Worm (Caenorhabditis elegans) whole organism, L3 larva: ENCODE data around the gene cpf-1.
A peak's percentile ranks its signal among the peaks of the same experiment; 100 is the strongest.

Source experiments
- R02D3.7 ChIP-seq: fragments of 150-350 bp; optimal IDR thresholded peaks from 2 replicates; lab custom pipeline; 2014; ENCODE audit warnings: missing biosample characterization, missing genetic modification characterization
- ZK546.5 ChIP-seq: sonication (generic microtip); optimal IDR thresholded peaks from 2 replicates; lab custom pipeline; 2017; ENCODE audit warnings: missing biosample characterization, missing genetic modification characterization
- aly-2 ChIP-seq: fragments of 150-350 bp; optimal IDR thresholded peaks from 2 replicates; lab custom pipeline; 2014; ENCODE audit warnings: missing biosample characterization, missing genetic modification characterization
- ama-1 ChIP-seq: fragments of 150-350 bp; optimal IDR thresholded peaks from 2 replicates; lab custom pipeline; 2018
- ceh-28 ChIP-seq: fragments of 150-350 bp; optimal IDR thresholded peaks from 2 replicates; lab custom pipeline; 2014; ENCODE audit warnings: missing biosample characterization, missing genetic modification reagents, missing genetic modification characterization
- ceh-82 ChIP-seq: fragments of 150-350 bp; optimal IDR thresholded peaks from 2 replicates; lab custom pipeline; 2014; ENCODE audit warnings: missing biosample characterization, missing genetic modification characterization
- ceh-9 ChIP-seq: sonication (generic microtip); optimal IDR thresholded peaks from 2 replicates; lab custom pipeline; 2018; ENCODE audit warnings: missing biosample characterization, missing genetic modification characterization
- daf-12 ChIP-seq: fragments of 150-350 bp; optimal IDR thresholded peaks from 2 replicates; lab custom pipeline; 2014; ENCODE audit warnings: missing biosample characterization, missing genetic modification reagents, missing genetic modification characterization
- egl-5 ChIP-seq: fragments of 150-350 bp; optimal IDR thresholded peaks from 2 replicates; lab custom pipeline; 2017; ENCODE audit warnings: missing biosample characterization, missing genetic modification reagents, missing genetic modification characterization, inconsistent platforms
- elt-1 ChIP-seq: fragments of 150-350 bp; optimal IDR thresholded peaks from 2 replicates; lab custom pipeline; 2014; ENCODE audit warnings: missing biosample characterization, missing genetic modification characterization
- elt-2 ChIP-seq: sonication (generic microtip); optimal IDR thresholded peaks from 2 replicates; lab custom pipeline; 2016; ENCODE audit warnings: missing genetic modification reagents, mild to moderate bottlenecking, missing genetic modification characterization, missing compliant biosample characterization
- elt-3 ChIP-seq, 3 experiments: fragments of 150-350 bp in 1 of 3; sonication (generic microtip) in 2 of 3; optimal IDR thresholded peaks; 2 replicates in 2 of 3; 4 replicates in 1 of 3; lab custom pipeline; 2014 to 2017; ENCODE audit warnings: missing biosample characterization in 3 of 3, missing genetic modification characterization in 3 of 3
- eor-1 ChIP-seq, 2 experiments: fragments of 150-350 bp; optimal IDR thresholded peaks; 2 replicates each; lab custom pipeline; 2014 to 2018; ENCODE audit warnings: missing biosample characterization in 2 of 2, missing genetic modification characterization in 2 of 2
- fkh-10 ChIP-seq: sonication (generic microtip); optimal IDR thresholded peaks from 2 replicates; lab custom pipeline; 2017; ENCODE audit warnings: missing biosample characterization, missing genetic modification reagents, missing genetic modification characterization
- fos-1 ChIP-seq: fragments of 150-350 bp; optimal IDR thresholded peaks from 2 replicates; lab custom pipeline; 2014; ENCODE audit warnings: missing biosample characterization, missing genetic modification characterization
- hmg-11 ChIP-seq: sonication (generic microtip); optimal IDR thresholded peaks from 2 replicates; lab custom pipeline; 2016; ENCODE audit warnings: missing genetic modification characterization, missing compliant biosample characterization
- jun-1 ChIP-seq: fragments of 150-350 bp; optimal IDR thresholded peaks from 2 replicates; lab custom pipeline; 2014; ENCODE audit warnings: missing biosample characterization, missing genetic modification reagents, missing genetic modification characterization
- lin-15B ChIP-seq: fragments of 150-350 bp; optimal IDR thresholded peaks from 2 replicates; lab custom pipeline; 2014; ENCODE audit warnings: missing biosample characterization, missing genetic modification characterization
- lin-39 ChIP-seq: fragments of 150-350 bp; optimal IDR thresholded peaks from 2 replicates; lab custom pipeline; 2018; ENCODE audit warnings: missing biosample characterization, missing genetic modification reagents, missing genetic modification characterization
- lsy-12 ChIP-seq: sonication (generic microtip); optimal IDR thresholded peaks from 2 replicates; lab custom pipeline; 2016; ENCODE audit warnings: mild to moderate bottlenecking, missing genetic modification characterization, missing compliant biosample characterization
- mdl-1 ChIP-seq: fragments of 150-350 bp; optimal IDR thresholded peaks from 2 replicates; lab custom pipeline; 2014; ENCODE audit warnings: missing biosample characterization, missing genetic modification characterization
- mml-1 ChIP-seq: fragments of 150-350 bp; sonication (generic microtip); optimal IDR thresholded peaks from 3 replicates; lab custom pipeline; 2014; ENCODE audit warnings: missing biosample characterization, missing genetic modification characterization
- nfya-1 ChIP-seq: sonication (generic microtip); optimal IDR thresholded peaks from 2 replicates; lab custom pipeline; 2017; ENCODE audit warnings: missing genetic modification characterization, mild to moderate bottlenecking, missing compliant biosample characterization, antibody characterized with exemption, moderate library complexity; ENCODE audit not compliant: insufficient read depth
- nhr-11 ChIP-seq: fragments of 150-350 bp; optimal IDR thresholded peaks from 2 replicates; lab custom pipeline; 2014; ENCODE audit warnings: missing biosample characterization, missing genetic modification characterization
- nhr-23 ChIP-seq: fragments of 150-350 bp; optimal IDR thresholded peaks from 2 replicates; lab custom pipeline; 2014; ENCODE audit warnings: missing biosample characterization, missing genetic modification reagents, missing genetic modification characterization
- nhr-237 ChIP-seq: fragments of 150-350 bp; optimal IDR thresholded peaks from 2 replicates; lab custom pipeline; 2014; ENCODE audit warnings: missing biosample characterization, missing genetic modification characterization
- nhr-25 ChIP-seq: sonication (generic microtip); optimal IDR thresholded peaks from 2 replicates; lab custom pipeline; 2017; ENCODE audit warnings: missing biosample characterization, missing genetic modification characterization
- nhr-28 ChIP-seq: fragments of 150-350 bp; optimal IDR thresholded peaks from 2 replicates; lab custom pipeline; 2014; ENCODE audit warnings: missing biosample characterization, missing genetic modification characterization
- nhr-67 ChIP-seq: fragments of 150-350 bp; optimal IDR thresholded peaks from 2 replicates; lab custom pipeline; 2014; ENCODE audit warnings: missing biosample characterization, missing genetic modification characterization
- nhr-76 ChIP-seq: fragments of 150-350 bp; sonication (generic microtip); optimal IDR thresholded peaks from 5 replicates; lab custom pipeline; 2014; ENCODE audit warnings: missing biosample characterization, missing genetic modification characterization
- nhr-77 ChIP-seq: fragments of 150-350 bp; optimal IDR thresholded peaks from 2 replicates; lab custom pipeline; 2014; ENCODE audit warnings: missing biosample characterization, missing genetic modification characterization
- pha-4 ChIP-seq: fragments of 150-350 bp; optimal IDR thresholded peaks from 2 replicates; lab custom pipeline; 2014; ENCODE audit warnings: missing biosample characterization, missing genetic modification reagents, missing genetic modification characterization
- sea-2 ChIP-seq: fragments of 150-350 bp; sonication (generic microtip); optimal IDR thresholded peaks from 4 replicates; lab custom pipeline; 2014; ENCODE audit warnings: missing biosample characterization, missing genetic modification reagents, missing genetic modification characterization
- snpc-4 ChIP-seq: fragments of 150-350 bp; optimal IDR thresholded peaks from 2 replicates; lab custom pipeline; 2014; ENCODE audit warnings: missing biosample characterization, missing genetic modification characterization
- tbx-2 ChIP-seq: sonication (generic microtip); optimal IDR thresholded peaks from 2 replicates; lab custom pipeline; 2016; ENCODE audit warnings: mild to moderate bottlenecking, missing genetic modification characterization, missing compliant biosample characterization
- unc-39 ChIP-seq: sonication (generic microtip); optimal IDR thresholded peaks from 4 replicates; lab custom pipeline; 2017; ENCODE audit warnings: missing biosample characterization, missing genetic modification characterization
- unc-62 ChIP-seq: fragments of 150-350 bp; sonication (generic microtip); optimal IDR thresholded peaks from 4 replicates; lab custom pipeline; 2014; ENCODE audit warnings: missing biosample characterization, missing genetic modification reagents, missing genetic modification characterization
- ztf-11 ChIP-seq: fragments of 150-350 bp; optimal IDR thresholded peaks from 2 replicates; lab custom pipeline; 2014; ENCODE audit warnings: missing biosample characterization, missing genetic modification characterization
- ztf-4 ChIP-seq: fragments of 150-350 bp; optimal IDR thresholded peaks from 2 replicates; lab custom pipeline; 2014; ENCODE audit warnings: missing biosample characterization, missing genetic modification characterization

Gene cpf-1

DNA sequence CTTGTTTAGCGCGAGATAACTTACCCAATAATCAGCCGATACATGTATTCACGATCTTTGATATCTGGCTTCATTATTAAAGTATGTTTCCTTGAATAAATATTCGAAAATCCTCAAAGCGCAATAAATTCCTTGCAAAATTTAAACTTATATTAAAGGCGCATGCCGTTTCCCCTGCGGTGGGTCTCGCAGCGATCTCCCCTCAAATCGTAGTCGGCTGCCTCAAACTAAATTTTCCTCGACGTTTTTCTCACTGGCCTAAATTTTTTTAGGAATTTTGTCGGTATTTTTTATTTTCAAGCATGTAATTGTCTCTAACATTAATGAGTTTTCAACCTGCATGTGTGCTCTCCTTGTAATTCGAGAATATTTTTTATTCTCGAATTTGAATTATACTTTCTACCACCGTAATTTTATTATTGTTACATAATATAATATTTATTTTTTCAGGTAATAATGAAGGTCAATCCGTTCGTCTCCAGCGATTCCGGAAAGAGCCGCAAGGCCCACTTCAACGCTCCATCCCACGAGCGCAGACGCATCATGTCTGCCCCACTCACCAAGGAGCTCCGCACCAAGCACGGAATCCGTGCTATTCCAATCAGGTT, at the start of gene cpf-1, which contains the start of gene rpl-26:
TSS of gene cpf-1 (minus strand) at position 104 of the 608 bp plus-strand sequence.
TSS of gene rpl-26 (plus strand) at position 449 of the 608 bp plus-strand sequence.
- TF ChIP-seq nhr-23 (peak; percentile 69), egl-5 (tag; lab: Kevin White, UChicago) (peak; percentile 62), elt-2 (tag; lab: Kevin White, UChicago) (peak; percentile 35), jun-1 (tag; lab: Kevin White, UChicago) (peak; percentile 42), nhr-25 (peak; percentile 28), snpc-4 (tag; lab: Kevin White, UChicago) (peak; percentile 90), ztf-11 (tag; lab: Kevin White, UChicago) (no peak), lin-39 (tag; lab: Kevin White, UChicago) (peak; percentile 74), ceh-9 (tag; lab: Kevin White, UChicago) (no peak), tbx-2 (tag; lab: Kevin White, UChicago) (no peak), nhr-11 (tag; lab: Kevin White, UChicago) (no peak), nfya-1 (tag; lab: Kevin White, UChicago) (peak; percentile 81), aly-2 (tag; lab: Kevin White, UChicago) (no peak), lin-15B (tag; lab: Kevin White, UChicago) (peak; percentile 76)

DNA sequence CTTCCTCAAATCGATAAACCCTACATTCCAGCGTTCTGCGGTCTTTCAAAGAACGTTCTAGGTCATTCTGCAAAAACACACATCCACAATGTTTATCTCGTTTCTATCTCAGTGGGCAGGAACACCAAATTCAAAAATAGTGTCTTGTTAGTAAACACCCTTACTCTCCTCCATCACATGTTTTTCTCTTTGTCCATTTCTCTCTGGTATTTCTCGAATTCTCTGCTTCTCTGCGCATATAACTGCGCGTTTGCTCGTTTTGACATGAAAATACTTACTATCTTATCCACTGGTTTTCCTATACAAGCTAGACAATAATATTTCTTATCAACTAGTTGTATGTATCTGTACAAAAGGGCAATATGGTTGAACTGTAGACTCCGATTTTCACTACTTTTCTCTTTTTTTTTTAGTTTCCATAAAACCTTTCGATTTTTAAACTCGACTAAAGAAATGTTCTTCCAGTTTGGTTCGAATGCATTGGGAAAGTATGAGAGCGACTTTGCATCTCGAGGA, 48.5 kb upstream of the cpf-1 start, which contains the start of gene pyr-1:
TSS of gene pyr-1 (plus strand) at position 466 of the 516 bp plus-strand sequence.
- TF ChIP-seq nhr-77 (no peak), lin-15B (tag; lab: Kevin White, UChicago) (no peak), egl-5 (tag; lab: Kevin White, UChicago) (peak; percentile 58), pha-4 (tag; lab: Kevin White, UChicago) (peak; percentile 91), elt-2 (tag; lab: Kevin White, UChicago) (peak; percentile 9)

DNA sequence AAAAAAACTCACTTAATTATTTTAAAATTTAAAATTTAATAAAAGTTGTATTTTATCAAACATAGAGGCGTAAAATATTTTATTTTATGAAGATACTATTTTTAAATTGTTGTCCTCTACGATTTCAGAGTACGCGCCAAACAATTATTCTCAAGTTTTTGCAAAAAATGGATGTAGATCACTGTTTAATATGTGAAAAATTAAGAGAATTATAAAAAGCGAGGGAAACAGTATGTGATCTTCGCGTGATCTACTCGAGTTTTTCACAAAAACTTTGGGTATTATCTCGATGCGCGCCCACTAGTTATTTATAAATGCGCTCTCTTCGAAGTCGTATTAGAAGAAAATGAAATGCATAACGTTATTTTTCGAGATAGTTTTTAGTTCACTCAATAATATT, 46.6 kb upstream of the cpf-1 start:
- TF ChIP-seq aly-2 (tag; lab: Kevin White, UChicago), result no peak
- TF ChIP-seq eor-1 (tag; optimal IDR thresholded peaks at IDR 0.05; lab: Kevin White, UChicago), result no peak
- TF ChIP-seq nhr-77, result no peak
- TF ChIP-seq ceh-28 (tag; lab: Kevin White, UChicago), result no peak
- no peak for TF ChIP-seq ama-1 (lab: Kevin White, UChicago)
- no peak for TF ChIP-seq unc-62 (GFP tag; lab: Kevin White, UChicago)
- no peak for TF ChIP-seq nhr-237 (tag; lab: Kevin White, UChicago)
- no peak for TF ChIP-seq nhr-11 (tag; lab: Kevin White, UChicago)
- TF ChIP-seq elt-3 (tag; optimal IDR thresholded peaks at IDR 0.05; lab: Kevin White, UChicago), result no peak
- no peak for TF ChIP-seq mml-1
- TF ChIP-seq lsy-12 (tag; lab: Kevin White, UChicago), result no peak
- no peak for TF ChIP-seq egl-5 (tag; lab: Kevin White, UChicago)
- TF ChIP-seq ZK546.5, result no peak
- no peak for TF ChIP-seq nhr-28 (tag; lab: Kevin White, UChicago)
- TF ChIP-seq nfya-1 (tag; lab: Kevin White, UChicago), result no peak
- no peak for TF ChIP-seq nhr-23
- no peak for TF ChIP-seq R02D3.7
- no peak for TF ChIP-seq nhr-25
- TF ChIP-seq hmg-11, result no peak

DNA sequence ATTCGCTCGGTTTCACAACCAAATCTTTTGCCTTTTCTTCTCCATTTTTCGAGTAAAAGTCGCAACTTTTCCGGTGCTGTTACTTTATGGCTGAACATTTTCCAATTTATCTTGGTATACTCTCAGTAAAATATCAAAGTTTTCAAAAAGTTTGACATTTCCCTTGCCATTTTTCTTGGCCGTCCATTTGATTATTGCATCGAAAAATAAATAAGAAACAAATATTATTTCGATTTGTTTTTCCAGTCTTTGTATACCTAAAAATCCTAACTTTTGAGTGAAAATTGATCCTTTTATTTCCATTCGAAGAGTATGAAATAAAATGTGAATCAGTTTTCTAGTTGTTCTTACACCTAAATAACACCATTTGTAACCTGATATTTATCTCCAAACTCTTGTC, 44.2 kb upstream of the cpf-1 start:
- TF ChIP-seq pha-4 (tag; lab: Kevin White, UChicago), result no peak
- no peak for TF ChIP-seq tbx-2 (tag; lab: Kevin White, UChicago)
- no peak for TF ChIP-seq R02D3.7
- TF ChIP-seq ceh-82, result no peak

DNA sequence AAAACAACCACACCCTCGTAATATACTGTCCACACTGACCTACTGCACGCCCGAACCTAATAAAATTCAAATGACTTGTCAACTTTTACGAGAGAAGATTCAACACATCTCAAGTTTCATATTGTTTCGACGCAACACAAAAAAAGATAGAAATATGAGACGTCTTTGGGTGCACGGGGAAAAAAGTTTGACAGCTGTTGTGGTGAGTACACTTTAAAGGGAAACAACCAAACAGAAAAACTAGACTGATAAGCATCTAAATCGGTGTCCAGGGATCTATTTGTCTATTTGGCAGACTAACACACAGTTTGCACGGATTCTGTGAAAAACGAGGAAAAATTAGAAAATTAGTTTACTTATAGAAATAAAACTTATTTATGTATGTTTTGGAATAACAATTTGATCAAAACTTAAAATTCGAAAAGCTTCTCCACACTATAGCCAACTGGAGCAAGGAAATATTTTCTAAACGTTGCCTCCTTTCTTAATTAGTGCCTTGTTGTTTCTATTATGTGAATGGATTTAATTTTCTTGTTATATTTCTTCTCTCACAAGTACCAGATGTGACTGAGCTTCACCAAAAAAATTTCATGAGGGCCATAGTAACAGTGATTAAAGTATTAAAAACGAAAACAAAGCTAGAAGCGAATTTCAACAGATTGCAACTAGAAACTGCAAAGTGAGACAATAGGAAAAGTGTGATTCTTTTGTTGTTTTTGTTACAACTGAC, 41.6 kb upstream of the cpf-1 start:
- no peak for TF ChIP-seq ceh-9 (tag; lab: Kevin White, UChicago)
- TF ChIP-seq lin-15B (tag; lab: Kevin White, UChicago), result no peak
- no peak for TF ChIP-seq R02D3.7
- TF ChIP-seq snpc-4 (tag; lab: Kevin White, UChicago), result no peak
- no peak for TF ChIP-seq fos-1 (tag; lab: Kevin White, UChicago)
- TF ChIP-seq eor-1 (tag; optimal IDR thresholded peaks at IDR 0.05; lab: Kevin White, UChicago), result no peak
- TF ChIP-seq nhr-67, result no peak
- no peak for TF ChIP-seq elt-1 (tag; lab: Kevin White, UChicago)
- peak; percentile 7 for TF ChIP-seq unc-62 (GFP tag; lab: Kevin White, UChicago)
- no peak for TF ChIP-seq fkh-10 (GFP tag; lab: Kevin White, UChicago)
- peak; percentile 20 for TF ChIP-seq pha-4 (tag; lab: Kevin White, UChicago)
- TF ChIP-seq ztf-4, result no peak
- no peak for TF ChIP-seq mdl-1 (tag; lab: Kevin White, UChicago)
- TF ChIP-seq aly-2 (tag; lab: Kevin White, UChicago), result no peak
- no peak for TF ChIP-seq elt-2 (tag; lab: Kevin White, UChicago)
- no peak for TF ChIP-seq nhr-11 (tag; lab: Kevin White, UChicago)
- no peak for TF ChIP-seq nhr-76 (tag; lab: Kevin White, UChicago)
- TF ChIP-seq elt-3 (tag; optimal IDR thresholded peaks at IDR 0.05; lab: Kevin White, UChicago), result no peak
- no peak for TF ChIP-seq sea-2 (GFP tag; lab: Kevin White, UChicago)
- peak; percentile 31 for TF ChIP-seq lin-39 (tag; lab: Kevin White, UChicago)
- no peak for TF ChIP-seq ceh-28 (tag; lab: Kevin White, UChicago)
- no peak for TF ChIP-seq ztf-11 (tag; lab: Kevin White, UChicago)
- no peak for TF ChIP-seq unc-39
- TF ChIP-seq egl-5 (tag; lab: Kevin White, UChicago), result no peak
- TF ChIP-seq daf-12 (tag; lab: Kevin White, UChicago), result no peak
- TF ChIP-seq ceh-82, result no peak
- TF ChIP-seq, all 47 proteins: peak for 3
